Worm (Caenorhabditis elegans): ENCODE data around the gene srbc-22.

The srbc-22 gene

DNA sequence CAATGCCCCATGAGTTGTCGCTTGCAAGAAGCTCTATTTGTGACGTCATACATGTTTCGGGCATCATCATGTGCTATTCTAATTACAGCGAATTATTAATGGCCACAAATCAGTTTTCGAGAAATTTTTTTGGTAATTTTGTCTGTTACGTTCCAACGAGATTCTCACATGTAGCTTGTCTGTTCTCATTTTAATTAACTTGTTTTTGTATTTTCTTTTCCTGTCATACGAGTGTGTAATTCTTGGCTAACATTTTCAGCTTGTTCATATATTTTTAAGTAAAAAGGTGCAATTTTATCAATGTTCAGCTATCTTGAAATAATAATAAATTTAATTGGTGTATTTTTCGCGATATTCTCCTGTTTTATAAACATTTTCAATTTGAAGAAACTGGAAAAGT is 1.7 kb upstream of the srbc-22 start, which contains the start of gene srbc-21:
Gene srbc-21 (plus strand): TSS at position 301 of the 400 bp plus-strand sequence.
- TF ChIP-seq snpc-4 (tag; optimal IDR thresholded peaks at IDR 0.05) (no peak), blmp-1 (tag; optimal IDR thresholded peaks at IDR 0.05; ENCODE audit: insufficient read depth) (no peak), ztf-1 (GFP tag; conservative IDR thresholded peaks at IDR 0.05) (no peak), skn-1 (tag; optimal IDR thresholded peaks at IDR 0.05) (no peak), unc-55 (GFP tag; optimal IDR thresholded peaks at IDR 0.05) (no peak), egl-27 (tag; optimal IDR thresholded peaks at IDR 0.05) (no peak), nhr-25 (tag; optimal IDR thresholded peaks at IDR 0.05) (no peak), lin-39 (tag; optimal IDR thresholded peaks at IDR 0.05) (no peak), aly-2 (tag; optimal IDR thresholded peaks at IDR 0.05) (no peak), nhr-77 (tag; optimal IDR thresholded peaks at IDR 0.05) (no peak), crh-2 (tag; optimal IDR thresholded peaks at IDR 0.05) (no peak), nhr-129 (tag; optimal IDR thresholded peaks at IDR 0.05) (no peak), mab-5 (tag; optimal IDR thresholded peaks at IDR 0.05) (no peak), nhr-6 (tag; optimal IDR thresholded peaks at IDR 0.05) (no peak), nhr-237 (tag; optimal IDR thresholded peaks at IDR 0.05) (no peak), peb-1 (tag; optimal IDR thresholded peaks at IDR 0.05) (no peak), nhr-23 (tag; optimal IDR thresholded peaks at IDR 0.05) (no peak), mdl-1 (tag; optimal IDR thresholded peaks at IDR 0.05) (no peak), lin-11 (tag; optimal IDR thresholded peaks at IDR 0.05) (no peak)

DNA sequence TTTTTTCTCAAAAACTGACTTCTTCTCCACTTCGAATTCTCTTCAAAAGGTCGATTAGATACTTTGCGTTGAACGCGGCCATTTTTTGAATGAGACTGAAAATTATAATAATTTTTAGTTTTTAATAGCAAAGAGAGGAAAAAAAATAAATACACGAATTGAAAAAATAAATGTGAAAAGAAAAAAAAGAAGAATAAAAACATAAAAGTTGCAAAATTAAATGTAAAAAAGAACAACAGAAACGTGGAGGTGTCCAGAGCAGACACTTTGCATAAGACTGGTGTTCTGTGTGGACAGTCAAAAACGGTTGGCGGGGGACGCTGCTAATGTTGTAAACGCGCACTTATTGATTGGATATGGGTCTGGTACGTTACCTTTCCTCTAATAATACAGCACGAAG is 2.4 kb downstream of the srbc-22 start, which contains the start of gene C45H4.14:
Gene C45H4.14 (minus strand): TSS at position 101 of the 400 bp plus-strand sequence.
- no peak for TF ChIP-seq unc-62 (GFP tag; optimal IDR thresholded peaks at IDR 0.05)
- TF ChIP-seq nhr-129 (tag; optimal IDR thresholded peaks at IDR 0.05) = no peak
- TF ChIP-seq nhr-10 (tag; optimal IDR thresholded peaks at IDR 0.05) = no peak
- TF ChIP-seq lin-11 (tag; optimal IDR thresholded peaks at IDR 0.05) = no peak
- no peak for TF ChIP-seq alr-1 (tag; optimal IDR thresholded peaks at IDR 0.05)
- TF ChIP-seq gmeb-1 (tag; optimal IDR thresholded peaks at IDR 0.05) = no peak
- TF ChIP-seq mab-5 (tag; optimal IDR thresholded peaks at IDR 0.05) = no peak
- TF ChIP-seq sma-3 (GFP tag; optimal IDR thresholded peaks at IDR 0.05) = no peak
- TF ChIP-seq nhr-23 (tag; optimal IDR thresholded peaks at IDR 0.05) = no peak
- TF ChIP-seq unc-39 (tag; optimal IDR thresholded peaks at IDR 0.05) = no peak
- no peak for TF ChIP-seq nhr-237 (tag; optimal IDR thresholded peaks at IDR 0.05)
- TF ChIP-seq nhr-11 (tag; optimal IDR thresholded peaks at IDR 0.05) = no peak
- no peak for TF ChIP-seq nhr-21 (tag; optimal IDR thresholded peaks at IDR 0.05)
- no peak for TF ChIP-seq elt-1 (tag; optimal IDR thresholded peaks at IDR 0.05)
- TF ChIP-seq Y55F3AM.14 (GFP tag; optimal IDR thresholded peaks at IDR 0.05) = no peak
- no peak for TF ChIP-seq ztf-4 (tag; optimal IDR thresholded peaks at IDR 0.05)
- no peak for TF ChIP-seq ceh-16 (tag; optimal IDR thresholded peaks at IDR 0.05)
- no peak for TF ChIP-seq nhr-12 (tag; optimal IDR thresholded peaks at IDR 0.05)
- TF ChIP-seq lsy-2 (tag; optimal IDR thresholded peaks at IDR 0.05) = no peak

DNA sequence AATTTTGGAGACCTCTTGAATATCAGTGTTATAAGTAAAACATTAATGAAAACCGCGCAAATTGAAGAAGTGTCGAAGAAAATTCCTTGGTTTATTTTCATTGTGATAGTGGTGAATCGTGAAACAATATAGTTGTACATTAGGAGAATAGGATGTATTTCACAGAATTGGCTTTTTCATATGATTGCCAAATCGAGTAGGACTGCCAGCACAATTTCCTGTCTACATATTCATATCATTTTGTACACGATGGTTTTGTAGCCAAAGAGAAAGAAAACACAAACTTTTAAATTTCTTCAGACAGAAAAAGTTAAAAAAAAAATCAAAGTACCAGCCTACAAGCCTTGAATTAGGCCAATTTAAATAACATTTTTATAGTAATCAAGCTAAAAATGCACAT is 6.8 kb downstream of the srbc-22 start, which contains the start of gene str-255:
Gene str-255 (minus strand): TSS at position 101 of the 400 bp plus-strand sequence.
- TF ChIP-seq ztf-11 (tag; optimal IDR thresholded peaks at IDR 0.05) (no peak), lin-11 (tag; optimal IDR thresholded peaks at IDR 0.05) (no peak), sma-9 (GFP tag; optimal IDR thresholded peaks at IDR 0.05) (no peak), sma-9 (tag; optimal IDR thresholded peaks at IDR 0.05) (no peak), alr-1 (tag; optimal IDR thresholded peaks at IDR 0.05) (no peak), fos-1 (tag; optimal IDR thresholded peaks at IDR 0.05) (no peak), F13H6.1 (tag; optimal IDR thresholded peaks at IDR 0.05) (no peak), elt-3 (tag; optimal IDR thresholded peaks at IDR 0.05) (no peak), sma-3 (GFP tag; optimal IDR thresholded peaks at IDR 0.05) (no peak), crh-2 (tag; optimal IDR thresholded peaks at IDR 0.05) (no peak)

ce11 chrV:2166679-2167078 is 9.7 kb downstream of the srbc-22 start, which contains the start of gene srbc-19:
srbc-19 (minus strand) TSS chrV:2166779.
- TF ChIP-seq sem-4 (tag; optimal IDR thresholded peaks at IDR 0.05) = no peak
- no peak for TF ChIP-seq snpc-4 (tag; optimal IDR thresholded peaks at IDR 0.05)
- no peak for TF ChIP-seq unc-39 (tag; optimal IDR thresholded peaks at IDR 0.05)
- TF ChIP-seq sma-9 (GFP tag; optimal IDR thresholded peaks at IDR 0.05) = no peak
- TF ChIP-seq sma-9 (tag; optimal IDR thresholded peaks at IDR 0.05) = no peak
- TF ChIP-seq mdl-1 (tag; optimal IDR thresholded peaks at IDR 0.05) = no peak
- no peak for TF ChIP-seq zag-1 (tag; optimal IDR thresholded peaks at IDR 0.05)
- TF ChIP-seq gmeb-1 (tag; optimal IDR thresholded peaks at IDR 0.05) = no peak
- TF ChIP-seq lin-13 (GFP tag; optimal IDR thresholded peaks at IDR 0.05) = no peak
- no peak for TF ChIP-seq ZK546.5 (tag; optimal IDR thresholded peaks at IDR 0.05)

Measured in whole organism, L2 larva.